Worm (Caenorhabditis elegans): ENCODE results near the gene sap-140.

sap-140 gene

ce11 chrIII:7498346-7498745 lies 1.2 kb upstream of the sap-140 start (continued):
- TF ChIP-seq snpc-4 (tag; optimal IDR thresholded peaks at IDR 0.05) (peak; percentile 70), rnt-1 (tag; optimal IDR thresholded peaks at IDR 0.05) (peak; percentile 86), mab-9 (GFP tag; IDR thresholded peaks at IDR 0.05) (peak; percentile 63; the same call in 1 of the 2 replicates), fkh-10 (GFP tag; optimal IDR thresholded peaks at IDR 0.05) (peak; percentile 73), mef-2 (tag; optimal IDR thresholded peaks at IDR 0.05) (no peak), ceh-90 (tag; optimal IDR thresholded peaks at IDR 0.05) (no peak), nhr-71 (tag; optimal IDR thresholded peaks at IDR 0.05) (peak; percentile 94), egl-13 (tag; optimal IDR thresholded peaks at IDR 0.05) (peak; percentile 63), tlp-1 (tag; optimal IDR thresholded peaks at IDR 0.05) (no peak), egl-27 (tag; optimal IDR thresholded peaks at IDR 0.05) (no peak), efl-1 (optimal IDR thresholded peaks at IDR 0.05) (peak; percentile 97), efl-1 (GFP tag; optimal IDR thresholded peaks at IDR 0.05 in 1 of 2) (peak; percentile 97 to 99), pag-3 (tag; optimal IDR thresholded peaks at IDR 0.05; ENCODE audit: borderline replicate concordance, insufficient read depth) (peak; percentile 3), ztf-4 (tag; optimal IDR thresholded peaks at IDR 0.05) (peak; percentile 62), unc-98 (GFP tag; IDR thresholded peaks at IDR 0.05) (no peak), ztf-11 (tag; optimal IDR thresholded peaks at IDR 0.05) (no peak), elt-3 (tag; optimal IDR thresholded peaks at IDR 0.05) (peak in 3 of 6 experiments; percentile 53 to 63 (median 56)), unc-86 (tag; optimal IDR thresholded peaks at IDR 0.05) (peak; percentile 73), sup-37 (GFP tag; optimal IDR thresholded peaks at IDR 0.05) (peak; percentile 62), ces-1 (GFP tag; optimal IDR thresholded peaks at IDR 0.05) (no peak), fkh-4 (tag; optimal IDR thresholded peaks at IDR 0.05; ENCODE audit: borderline replicate concordance) (peak; percentile 35), jun-1 (tag; optimal IDR thresholded peaks at IDR 0.05) (peak; percentile 82), ets-5 (GFP tag; IDR thresholded peaks at IDR 0.05) (no peak), nhr-11 (tag; optimal IDR thresholded peaks at IDR 0.05) (peak; percentile 63), grh-1 (GFP tag; IDR thresholded peaks at IDR 0.05) (peak; percentile 47; the same call in 1 of the 2 replicates), sptf-1 (tag; optimal IDR thresholded peaks at IDR 0.05) (no peak), isw-1 (GFP tag; IDR thresholded peaks at IDR 0.05) (peak; percentile 81), tbx-2 (tag; optimal IDR thresholded peaks at IDR 0.05) (peak; percentile 82), C04F5.9 (tag; optimal IDR thresholded peaks at IDR 0.05) (peak; percentile 63), unc-30 (tag; optimal IDR thresholded peaks at IDR 0.05) (no peak), hpl-2 (GFP tag; optimal IDR thresholded peaks at IDR 0.05) (no peak), hlh-17 (GFP tag; optimal IDR thresholded peaks at IDR 0.05; ENCODE audit: borderline replicate concordance) (no peak), skn-1 (tag; optimal IDR thresholded peaks at IDR 0.05) (peak; percentile 81), sox-4 (tag; optimal IDR thresholded peaks at IDR 0.05) (no peak), lin-13 (GFP tag; optimal IDR thresholded peaks at IDR 0.05) (peak; percentile 99)

ce11 chrIII:7506983-7507382 lies 7.4 kb downstream of the sap-140 start:
- no peak for TF ChIP-seq ztf-4 (tag; optimal IDR thresholded peaks at IDR 0.05)
- TF ChIP-seq aly-2 (tag; optimal IDR thresholded peaks at IDR 0.05): no peak
- TF ChIP-seq unc-62 (GFP tag; optimal IDR thresholded peaks at IDR 0.05): no peak
- peak; percentile 72 for TF ChIP-seq blmp-1 (tag; optimal IDR thresholded peaks at IDR 0.05)

DNA sequence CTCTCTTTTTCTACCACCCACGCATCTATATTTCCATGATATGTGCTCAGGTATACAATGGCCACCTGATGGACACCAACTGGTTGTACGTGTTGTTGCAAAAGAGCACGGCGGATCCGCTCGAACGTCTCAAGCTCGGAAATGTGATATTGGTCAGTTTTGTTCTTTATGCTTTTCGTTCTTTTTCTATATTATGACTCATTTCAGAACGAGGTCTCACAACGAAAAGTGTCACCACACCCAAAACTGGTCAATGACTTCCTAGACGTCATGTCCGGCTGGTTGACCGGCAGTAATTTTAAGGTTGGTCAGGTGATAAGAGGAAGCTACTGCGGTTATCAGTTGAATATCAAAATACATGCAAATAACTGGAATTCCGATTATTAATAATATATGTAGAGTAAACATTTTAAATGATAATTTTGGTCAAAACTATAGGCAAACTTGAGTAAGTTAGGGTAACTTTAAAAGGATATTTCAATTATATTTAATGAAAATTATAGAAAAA lies 8.6 kb downstream of the sap-140 start, which contains the start of gene cls-1:
Gene cls-1, plus strand, starts transcription at position 51 of the 508 bp plus-strand sequence.
- TF ChIP-seq unc-130 (tag; optimal IDR thresholded peaks at IDR 0.05) (no peak), ama-1 (optimal IDR thresholded peaks at IDR 0.05) (no peak), nhr-28 (tag; optimal IDR thresholded peaks at IDR 0.05) (no peak), fkh-4 (tag; optimal IDR thresholded peaks at IDR 0.05; ENCODE audit: borderline replicate concordance) (no peak), ces-1 (GFP tag; optimal IDR thresholded peaks at IDR 0.05) (no peak), fkh-10 (GFP tag; optimal IDR thresholded peaks at IDR 0.05) (no peak), hpl-2 (GFP tag; optimal IDR thresholded peaks at IDR 0.05) (no peak), xbp-1 (tag; optimal IDR thresholded peaks at IDR 0.05) (no peak), ztf-4 (tag; optimal IDR thresholded peaks at IDR 0.05) (no peak), egl-13 (tag; optimal IDR thresholded peaks at IDR 0.05) (no peak), ets-5 (GFP tag; IDR thresholded peaks at IDR 0.05) (no peak), nhr-85 (tag) (no peak), zag-1 (tag; optimal IDR thresholded peaks at IDR 0.05) (no peak), lin-14 (GFP tag; optimal IDR thresholded peaks at IDR 0.05) (no peak)

Data from whole organism, L1 larva.